Fruit fly (Drosophila melanogaster) whole organism, embryonic: ENCODE results near the gene Zyx.

Source experiments
- Asciz ChIP-seq: fragments of 200-800 bp; sonication (Bioruptor generic); optimal IDR thresholded peaks from 2 replicates; lab custom pipeline; 2017; ENCODE audit warnings: missing biosample characterization, mild to moderate bottlenecking, missing genetic modification characterization, missing genetic modification reagents
- Blimp-1 ChIP-seq: fragments of 200-800 bp; sonication (Bioruptor generic); optimal IDR thresholded peaks from 3 replicates; lab custom pipeline; 2018; ENCODE audit warnings: missing biosample characterization, missing genetic modification characterization, mild to moderate bottlenecking, moderate library complexity, missing genetic modification reagents
- CG10959 ChIP-seq: fragments of 200-800 bp; sonication (Bioruptor generic); IDR thresholded peaks from 2 replicates; pipeline ENCODE4 v1.3.6; 2022; ENCODE audit warnings: missing biosample characterization, missing genetic modification characterization
- CG11504 ChIP-seq: fragments of 200-800 bp; sonication (Bioruptor generic); optimal IDR thresholded peaks from 3 replicates; lab custom pipeline; 2019; ENCODE audit warnings: missing biosample characterization, mild to moderate bottlenecking, missing genetic modification characterization, moderate library complexity
- CG12155 ChIP-seq: fragments of 200-800 bp; sonication (Bioruptor generic); optimal IDR thresholded peaks from 3 replicates; lab custom pipeline; 2016; ENCODE audit warnings: missing biosample characterization, missing genetic modification characterization
- CG12659 ChIP-seq: fragments of 200-800 bp; sonication (Bioruptor generic); optimal IDR thresholded peaks from 3 replicates; lab custom pipeline; 2017; ENCODE audit warnings: mild to moderate bottlenecking, missing biosample characterization, missing genetic modification reagents, missing genetic modification characterization
- CG13296 ChIP-seq: fragments of 200-800 bp; sonication (Bioruptor generic); optimal IDR thresholded peaks from 3 replicates; lab custom pipeline; 2018; ENCODE audit warnings: missing biosample characterization, mild to moderate bottlenecking, missing genetic modification characterization
- CG14860 ChIP-seq: fragments of 200-800 bp; sonication (Bioruptor generic); IDR thresholded peaks from 3 replicates; pipeline ENCODE4 v1.3.6; 2022; ENCODE audit warnings: missing biosample characterization, missing genetic modification characterization; ENCODE audit not compliant: partially characterized antibody
- CG14965 ChIP-seq: fragments of 200-800 bp; sonication (Bioruptor generic); optimal IDR thresholded peaks from 2 replicates; lab custom pipeline; 2016; ENCODE audit warnings: missing biosample characterization, missing genetic modification characterization, borderline replicate concordance
- CG17359 ChIP-seq: fragments of 200-800 bp; sonication (Bioruptor generic); optimal IDR thresholded peaks from 3 replicates; lab custom pipeline; 2018; ENCODE audit warnings: missing biosample characterization, mild to moderate bottlenecking, missing genetic modification characterization, moderate library complexity
- CG30403 ChIP-seq: fragments of 200-800 bp; sonication (Bioruptor generic); optimal IDR thresholded peaks from 3 replicates; lab custom pipeline; 2016; ENCODE audit warnings: missing biosample characterization, missing genetic modification characterization
- CG31441 ChIP-seq: fragments of 200-800 bp; sonication (Bioruptor generic); IDR thresholded peaks from 2 replicates; pipeline ENCODE4 v1.3.6; 2022; ENCODE audit warnings: missing biosample characterization, missing genetic modification characterization
- CG33557 ChIP-seq: fragments of 200-800 bp; sonication (Bioruptor generic); optimal IDR thresholded peaks from 2 replicates; lab custom pipeline; 2019; ENCODE audit warnings: missing biosample characterization, mild to moderate bottlenecking, missing genetic modification characterization, moderate library complexity
- CG43689 ChIP-seq: fragments of 200-800 bp; sonication (Bioruptor generic); IDR thresholded peaks from 2 replicates; pipeline ENCODE4 v1.3.6; 2022; ENCODE audit warnings: missing biosample characterization, missing genetic modification characterization
- CG5180 ChIP-seq: fragments of 200-800 bp; sonication (Bioruptor generic); optimal IDR thresholded peaks from 3 replicates; lab custom pipeline; 2017; ENCODE audit warnings: missing biosample characterization, missing genetic modification characterization, mild to moderate bottlenecking, moderate library complexity, missing genetic modification reagents
- CG7556 ChIP-seq: fragments of 200-800 bp; sonication (Bioruptor generic); optimal IDR thresholded peaks from 2 replicates; lab custom pipeline; 2017; ENCODE audit warnings: missing biosample characterization, mild to moderate bottlenecking, missing genetic modification characterization
- CG7786 ChIP-seq: fragments of 200-800 bp; sonication (Bioruptor generic); optimal IDR thresholded peaks from 2 replicates; lab custom pipeline; 2016; ENCODE audit warnings: missing biosample characterization, missing genetic modification characterization
- CG7928 ChIP-seq: fragments of 200-800 bp; sonication (Bioruptor generic); optimal IDR thresholded peaks from 2 replicates; lab custom pipeline; 2017; ENCODE audit warnings: missing biosample characterization, mild to moderate bottlenecking, missing genetic modification characterization
- CG8089 ChIP-seq: fragments of 200-800 bp; sonication (Bioruptor generic); optimal IDR thresholded peaks from 3 replicates; lab custom pipeline; 2016; ENCODE audit warnings: missing biosample characterization, missing genetic modification characterization
- CG8359 ChIP-seq: fragments of 200-800 bp; sonication (Bioruptor generic); optimal IDR thresholded peaks from 2 replicates; lab custom pipeline; 2017; ENCODE audit warnings: missing biosample characterization, mild to moderate bottlenecking, missing genetic modification characterization, borderline replicate concordance
- CG8944 ChIP-seq: fragments of 200-800 bp; sonication (Bioruptor generic); optimal IDR thresholded peaks from 3 replicates; lab custom pipeline; 2016; ENCODE audit warnings: missing biosample characterization, missing genetic modification characterization
- CoRest ChIP-seq: fragments of 200-800 bp; sonication (Bioruptor generic); optimal IDR thresholded peaks from 3 replicates; lab custom pipeline; 2018; ENCODE audit warnings: missing biosample characterization, mild to moderate bottlenecking, missing genetic modification characterization, moderate library complexity
- D19A ChIP-seq: fragments of 200-800 bp; optimal IDR thresholded peaks from 3 replicates; lab custom pipeline; 2019; ENCODE audit warnings: missing biosample characterization, mild to moderate bottlenecking, missing genetic modification characterization, moderate library complexity
- Deaf1 ChIP-seq: fragments of 200-800 bp; optimal IDR thresholded peaks from 3 replicates; lab custom pipeline; 2019; ENCODE audit warnings: missing biosample characterization, mild to moderate bottlenecking, missing genetic modification characterization, moderate library complexity
- Fer2 ChIP-seq: fragments of 200-800 bp; sonication (Bioruptor generic); optimal IDR thresholded peaks from 2 replicates; lab custom pipeline; 2018; ENCODE audit warnings: missing biosample characterization, mild to moderate bottlenecking, missing genetic modification characterization, moderate library complexity
- HLH3B ChIP-seq: fragments of 200-800 bp; sonication (Bioruptor generic); IDR thresholded peaks from 2 replicates; pipeline ENCODE4 v1.3.6; 2022; ENCODE audit warnings: missing biosample characterization, missing genetic modification characterization
- Kr ChIP-seq: fragments of 200-800 bp; sonication (Bioruptor generic); optimal IDR thresholded peaks from 2 replicates; lab custom pipeline; 2017; ENCODE audit warnings: missing biosample characterization, mild to moderate bottlenecking, missing genetic modification characterization
- MESR4 ChIP-seq: fragments of 200-800 bp; sonication (Bioruptor generic); optimal IDR thresholded peaks from 2 replicates; lab custom pipeline; 2018; ENCODE audit warnings: missing biosample characterization, mild to moderate bottlenecking, missing genetic modification characterization, moderate library complexity
- Oaz ChIP-seq: fragments of 200-800 bp; sonication (Bioruptor generic); IDR thresholded peaks from 2 replicates; pipeline ENCODE4 v1.3.6; 2022; ENCODE audit warnings: missing biosample characterization, missing genetic modification characterization
- Opbp ChIP-seq: fragments of 200-800 bp; sonication (Bioruptor generic); IDR thresholded peaks from 3 replicates; pipeline ENCODE4 v1.3.6; 2022; ENCODE audit warnings: missing biosample characterization, missing genetic modification characterization; ENCODE audit not compliant: partially characterized antibody
- abd-A ChIP-seq: fragments of 200-800 bp; sonication (Bioruptor generic); optimal IDR thresholded peaks from 3 replicates; lab custom pipeline; 2019; ENCODE audit warnings: missing biosample characterization, mild to moderate bottlenecking, missing genetic modification characterization, moderate library complexity
- ato ChIP-seq: fragments of 200-800 bp; sonication (Bioruptor generic); IDR thresholded peaks from 2 replicates; pipeline ENCODE4 v1.3.6; 2022; ENCODE audit warnings: missing biosample characterization, missing genetic modification characterization; ENCODE audit not compliant: partially characterized antibody
- bbx ChIP-seq: fragments of 200-800 bp; sonication (Bioruptor generic); IDR thresholded peaks from 2 replicates; pipeline ENCODE4 v1.3.6; 2022; ENCODE audit warnings: missing biosample characterization, missing genetic modification characterization; ENCODE audit not compliant: partially characterized antibody
- caup ChIP-seq: fragments of 200-800 bp; sonication (Bioruptor generic); optimal IDR thresholded peaks from 3 replicates; lab custom pipeline; 2017; ENCODE audit warnings: missing biosample characterization, mild to moderate bottlenecking, missing genetic modification characterization, moderate library complexity; ENCODE audit not compliant: severe bottlenecking
- chif ChIP-seq, 2 experiments: fragments of 200-800 bp; sonication (Bioruptor generic); optimal IDR thresholded peaks; 3 replicates each; lab custom pipeline; 2016; ENCODE audit warnings: missing biosample characterization in 2 of 2, missing genetic modification characterization in 2 of 2
- chm ChIP-seq: fragments of 200-800 bp; sonication (Bioruptor generic); IDR thresholded peaks from 2 replicates; pipeline ENCODE4 v1.3.6; 2022; ENCODE audit warnings: missing biosample characterization, missing genetic modification characterization
- danr ChIP-seq: fragments of 200-800 bp; sonication (Bioruptor generic); IDR thresholded peaks from 2 replicates; pipeline ENCODE4 v1.3.6; 2022; ENCODE audit warnings: missing biosample characterization, missing genetic modification characterization
- dati ChIP-seq: fragments of 200-800 bp; sonication (Bioruptor generic); IDR thresholded peaks from 2 replicates; pipeline ENCODE4 v1.3.6; 2022; ENCODE audit warnings: missing biosample characterization, missing genetic modification characterization
- disco-r ChIP-seq: fragments of 200-800 bp; sonication (Bioruptor generic); optimal IDR thresholded peaks from 2 replicates; lab custom pipeline; 2016; ENCODE audit warnings: missing biosample characterization, missing genetic modification characterization
- h ChIP-seq: fragments of >200 bp; optimal IDR thresholded peaks from 2 replicates; lab custom pipeline; 2017
- jing ChIP-seq: fragments of 200-800 bp; sonication (Bioruptor generic); optimal IDR thresholded peaks from 2 replicates; lab custom pipeline; 2018; ENCODE audit warnings: missing biosample characterization, mild to moderate bottlenecking, missing genetic modification characterization
- klu ChIP-seq: fragments of 200-800 bp; sonication (Bioruptor generic); IDR thresholded peaks from 2 replicates; pipeline ENCODE4 v1.3.6; 2022; ENCODE audit warnings: missing biosample characterization, missing genetic modification characterization
- pita ChIP-seq: fragments of 200-800 bp; sonication (Bioruptor generic); optimal IDR thresholded peaks from 2 replicates; lab custom pipeline; 2017; ENCODE audit warnings: missing biosample characterization, mild to moderate bottlenecking, missing genetic modification characterization
- schlank ChIP-seq: fragments of 200-800 bp; sonication (Bioruptor generic); optimal IDR thresholded peaks from 2 replicates; lab custom pipeline; 2018; ENCODE audit warnings: missing biosample characterization, mild to moderate bottlenecking, missing genetic modification characterization
- sd ChIP-seq: fragments of 200-800 bp; sonication (Bioruptor generic); optimal IDR thresholded peaks from 3 replicates; lab custom pipeline; 2018; ENCODE audit warnings: missing biosample characterization, mild to moderate bottlenecking, missing genetic modification characterization, moderate library complexity
- slou ChIP-seq: fragments of 200-800 bp; sonication (Bioruptor generic); optimal IDR thresholded peaks from 3 replicates; lab custom pipeline; 2016; ENCODE audit warnings: missing biosample characterization, missing genetic modification characterization
- twi ChIP-seq: fragments of 200-800 bp; optimal IDR thresholded peaks from 2 replicates; lab custom pipeline; 2019; ENCODE audit warnings: missing biosample characterization, mild to moderate bottlenecking, missing genetic modification characterization, moderate library complexity
- unpg ChIP-seq: fragments of 200-800 bp; sonication (Bioruptor generic); optimal IDR thresholded peaks from 3 replicates; lab custom pipeline; 2018; ENCODE audit warnings: missing biosample characterization, mild to moderate bottlenecking, missing genetic modification characterization, moderate library complexity
- vvl ChIP-seq: fragments of 200-800 bp; sonication (Bioruptor generic); IDR thresholded peaks from 2 replicates; pipeline ENCODE4 v1.3.6; 2022; ENCODE audit warnings: missing biosample characterization, missing genetic modification characterization

Gene Zyx

DNA sequence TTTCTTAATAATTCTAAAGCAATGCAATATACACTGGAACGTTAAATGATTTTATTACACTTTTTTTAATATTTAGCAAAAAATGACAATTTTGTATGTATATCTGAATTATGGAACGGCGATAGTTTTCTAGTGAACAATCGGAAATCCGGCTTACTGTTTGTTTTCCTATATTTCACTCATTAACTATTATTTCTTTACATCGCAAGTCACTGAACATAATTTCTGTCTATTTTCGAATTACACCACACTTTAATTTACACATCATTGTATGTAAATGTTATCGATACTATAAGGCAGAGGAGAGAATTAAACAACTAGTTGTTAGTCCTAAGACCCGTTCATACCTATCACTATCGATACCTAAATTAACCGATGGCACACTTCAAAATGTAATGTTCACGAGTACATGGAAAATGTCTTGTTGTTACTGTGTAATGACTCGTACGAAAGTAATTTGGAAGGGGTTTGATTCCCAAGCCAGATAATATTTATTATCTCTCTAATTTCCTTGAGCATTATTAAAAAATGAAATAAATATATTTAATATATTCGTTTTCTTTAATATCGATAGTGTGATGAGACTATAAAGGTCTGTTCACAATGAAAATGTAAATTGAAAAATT, 37.9 kb downstream of the Zyx start, which contains the start of gene PlexA (continued):
- TF ChIP-seq CoRest (peak; percentile 96), CG7786 (GFP tag; lab: Kevin White, UChicago) (peak; percentile 45), h (lab: Kevin White, UChicago) (no peak), Deaf1 (tag; lab: Kevin White, UChicago) (no peak), CG14965 (GFP tag; lab: Kevin White, UChicago) (no peak), CG12155 (GFP tag; lab: Kevin White, UChicago) (peak; percentile 82), vvl (GFP tag; lab: Robert Waterston, UW) (peak; percentile 97), CG31441 (GFP tag; lab: Robert Waterston, UW) (peak; percentile 85), Opbp (GFP tag; lab: Robert Waterston, UW) (peak; percentile 58; the same call in 2 of the 3 replicates), ato (GFP tag; lab: Robert Waterston, UW) (peak; percentile 54; the same call in 1 of the 2 replicates), MESR4 (GFP tag; lab: Kevin White, UChicago) (peak; percentile 54), CG11504 (tag; lab: Kevin White, UChicago) (peak; percentile 89), CG8944 (GFP tag; lab: Kevin White, UChicago) (peak; percentile 55), disco-r (GFP tag; lab: Kevin White, UChicago) (peak; percentile 32), pita (no peak), chif (GFP tag; optimal IDR thresholded peaks at IDR 0.05; lab: Kevin White, UChicago) (peak; percentile 11 to 71), Oaz (peak; percentile 73), CG10959 (GFP tag; lab: Robert Waterston, UW) (no peak; the same call in 1 of the 2 replicates), chm (GFP tag; lab: Robert Waterston, UW) (peak; percentile 92), jing (peak; percentile 74), CG7556 (GFP tag; lab: Kevin White, UChicago) (peak; percentile 27), CG43689 (no peak), unpg (GFP tag; lab: Kevin White, UChicago) (peak; percentile 92), CG8089 (GFP tag; lab: Kevin White, UChicago) (peak; percentile 70), klu (GFP tag; lab: Robert Waterston, UW) (peak; percentile 91), CG8359 (GFP tag; lab: Kevin White, UChicago) (no peak), Fer2 (tag; lab: Kevin White, UChicago) (peak; percentile 87), CG17359 (tag; lab: Kevin White, UChicago) (peak; percentile 89), Asciz (GFP tag; lab: Kevin White, UChicago) (peak; percentile 1), schlank (peak; percentile 60), bbx (GFP tag; lab: Robert Waterston, UW) (peak; percentile 67), D19A (tag; lab: Kevin White, UChicago) (peak; percentile 65), CG7928 (peak; percentile 31), HLH3B (GFP tag; lab: Robert Waterston, UW) (peak; percentile 94), caup (GFP tag; lab: Kevin White, UChicago) (peak; percentile 66), slou (GFP tag; lab: Kevin White, UChicago) (peak; percentile 87), twi (tag; lab: Kevin White, UChicago) (peak; percentile 85), danr (GFP tag; lab: Robert Waterston, UW) (peak; percentile 92), Kr (GFP tag; lab: Kevin White, UChicago) (no peak), sd (tag; lab: Kevin White, UChicago) (no peak), CG14860 (peak; percentile 58), CG12659 (peak; percentile 87), CG13296 (GFP tag; lab: Kevin White, UChicago) (peak; percentile 64), CG33557 (GFP tag; lab: Kevin White, UChicago) (peak; percentile 68), dati (no peak; the same call in 1 of the 2 replicates), abd-A (no peak), CG30403 (GFP tag; lab: Kevin White, UChicago) (peak; percentile 89), Blimp-1 (no peak), CG5180 (no peak)
